Worm (Caenorhabditis elegans): Measurements from ENCODE around the gene srj-27.

DNA sequence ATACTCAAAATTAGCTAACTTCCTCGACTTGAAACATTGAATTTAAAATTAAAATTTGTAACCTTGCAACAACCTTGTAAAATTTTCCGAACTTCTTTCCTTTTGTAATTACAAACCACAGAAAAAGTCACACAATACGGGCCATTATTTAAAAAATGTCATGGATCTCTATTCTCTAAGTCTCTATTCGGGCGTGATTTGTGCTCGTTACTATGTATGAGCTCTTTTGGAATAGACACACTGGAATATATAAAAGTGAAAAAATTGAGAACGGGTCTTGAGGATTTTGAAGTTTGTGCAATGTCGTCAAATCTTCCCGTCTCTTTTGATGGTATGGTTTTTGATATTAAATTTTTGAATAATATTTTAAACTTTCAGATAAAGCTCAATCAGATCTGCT, 642 bp upstream of the srj-27 start, which contains the start of gene srr-7:
- TF ChIP-seq nhr-25 (tag; optimal IDR thresholded peaks at IDR 0.05) (no peak), gmeb-1 (tag; optimal IDR thresholded peaks at IDR 0.05) (no peak), ceh-82 (tag; optimal IDR thresholded peaks at IDR 0.05) (no peak)
